Fruit fly (Drosophila melanogaster): ENCODE data around the gene Elp5.

Gene Elp5

DNA sequence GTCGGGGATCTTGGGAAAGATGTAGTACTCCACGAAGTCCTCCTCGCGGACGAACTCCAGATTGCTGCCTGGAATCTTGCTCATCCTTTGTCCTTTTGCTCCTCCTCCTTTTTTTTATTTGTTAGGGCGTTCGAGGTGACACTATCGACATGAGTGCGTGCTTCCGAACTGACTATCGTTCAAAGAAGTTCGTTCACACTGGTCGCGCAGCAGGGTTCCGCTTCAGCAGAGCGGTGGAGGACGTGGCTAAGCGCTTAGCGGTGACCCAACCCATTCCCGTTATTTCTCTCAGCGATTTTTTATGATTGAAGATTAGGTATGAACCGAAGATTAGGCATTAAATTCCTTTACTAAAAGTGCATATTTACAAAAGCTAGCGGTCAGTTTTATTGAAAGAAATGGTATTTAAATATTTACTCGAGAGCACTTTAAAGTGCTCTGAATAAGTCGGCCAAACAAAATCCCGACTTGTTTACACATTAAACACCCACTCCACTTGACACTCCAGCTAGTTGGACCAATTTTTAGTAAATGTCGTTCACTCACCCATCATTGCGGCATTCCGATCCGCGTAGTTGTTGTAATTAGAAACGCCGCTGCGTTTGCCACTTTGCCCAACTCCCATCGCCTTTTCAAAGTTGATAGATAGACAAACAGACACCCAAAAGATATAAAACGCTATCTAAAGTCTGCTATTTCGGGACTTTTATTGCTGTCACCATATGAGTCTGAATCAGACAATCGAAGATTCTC is 8.6 kb downstream of the Elp5 start, which contains the start of the genes ecd and CG13806:
Gene ecd, minus strand, starts transcription at position 166 of the 753 bp plus-strand sequence.
Gene CG13806, plus strand, starts transcription at position 703 of the 753 bp plus-strand sequence.
- no peak for TF ChIP-seq CG17801 (GFP tag; optimal IDR thresholded peaks at IDR 0.05; ENCODE audit: partially characterized antibody)

DNA sequence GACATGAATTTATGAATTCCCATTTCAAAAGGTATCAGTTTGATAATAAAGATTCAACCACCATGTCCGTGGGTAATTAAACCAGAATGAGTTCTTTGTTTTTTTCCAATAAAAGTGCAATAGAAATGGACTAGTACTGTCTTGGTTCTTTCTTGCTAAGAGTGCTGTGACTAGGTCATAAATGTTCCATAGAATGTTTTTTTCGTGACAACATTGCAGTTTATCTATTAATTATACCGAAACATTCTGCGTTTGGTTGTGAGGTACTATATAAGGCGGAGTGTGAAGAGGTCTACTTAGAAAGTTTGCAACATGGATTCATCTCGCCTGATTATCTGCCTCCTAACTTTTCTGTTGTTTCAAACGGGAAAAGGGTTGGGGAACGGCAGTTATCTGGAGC is 10.3 kb downstream of the Elp5 start, which contains the start of gene obst-I:
Gene obst-I, plus strand, starts transcription at position 301 of the 400 bp plus-strand sequence.
- TF ChIP-seq CG17801 (GFP tag; optimal IDR thresholded peaks at IDR 0.05; ENCODE audit: partially characterized antibody): no peak

DNA sequence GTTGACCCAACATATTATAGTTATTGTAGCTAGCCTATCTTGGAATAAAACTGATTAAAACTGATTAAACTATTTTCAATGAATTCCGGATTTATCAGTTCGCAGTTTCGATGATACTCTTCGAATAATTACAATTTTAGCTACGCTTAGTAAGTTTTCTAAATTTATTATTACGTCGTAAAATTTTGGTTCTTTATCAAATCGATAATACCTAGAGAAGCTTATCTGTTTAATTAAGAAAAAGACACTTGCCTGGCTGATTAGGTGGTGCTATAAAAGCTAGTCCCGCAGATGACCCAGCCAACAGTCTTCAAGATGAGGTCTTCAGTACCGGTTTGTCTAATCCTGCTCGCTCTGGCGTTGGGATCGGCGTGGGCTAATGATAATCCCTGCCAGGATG is 11.3 kb downstream of the Elp5 start, which contains the start of gene CG32302:
Gene CG32302, plus strand, starts transcription at position 301 of the 400 bp plus-strand sequence.
- TF ChIP-seq CG17801 (GFP tag; optimal IDR thresholded peaks at IDR 0.05; ENCODE audit: partially characterized antibody): no peak

DNA sequence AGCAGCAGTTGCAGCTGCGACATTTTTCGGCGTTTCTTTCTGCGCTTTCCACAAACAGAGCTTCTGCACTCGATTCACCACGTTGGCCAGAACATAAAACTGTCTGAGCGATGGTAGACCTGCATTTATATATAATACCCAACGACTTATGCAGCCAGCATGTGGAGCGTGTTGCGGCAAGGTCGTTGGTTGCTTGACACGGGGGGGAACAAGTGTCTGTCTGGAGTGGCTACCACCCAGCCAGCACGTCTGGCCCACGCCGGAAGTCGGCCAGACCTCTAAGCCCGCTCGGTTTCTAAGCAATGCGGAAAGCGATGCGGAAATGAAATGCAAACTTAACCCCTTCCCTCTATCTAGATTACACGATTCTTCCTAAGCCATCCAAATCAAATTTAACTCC is 15.4 kb downstream of the Elp5 start, which contains the start of gene yellow-g:
Gene yellow-g, minus strand, starts transcription at position 101 of the 400 bp plus-strand sequence.
- no peak for TF ChIP-seq CG17801 (GFP tag; optimal IDR thresholded peaks at IDR 0.05; ENCODE audit: partially characterized antibody)

DNA sequence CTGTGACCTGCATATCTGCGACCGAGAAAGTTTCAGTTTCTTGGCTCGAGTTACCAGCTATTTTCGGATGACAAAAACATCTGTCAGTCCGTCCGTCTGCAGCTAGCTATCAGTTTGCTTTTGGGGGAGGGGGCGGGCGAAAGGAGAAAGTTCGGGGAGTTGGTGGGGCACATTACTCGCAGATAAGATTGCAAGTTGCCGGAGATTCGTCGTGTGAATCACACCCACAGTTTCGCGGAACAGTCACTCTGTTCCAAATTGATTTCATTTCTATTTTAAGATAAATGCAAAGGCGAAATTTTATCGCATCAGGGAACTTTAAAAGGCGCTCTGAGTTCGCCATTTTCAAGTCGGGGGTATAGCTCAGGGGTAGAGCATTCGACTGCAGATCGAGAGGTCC is 16.1 kb downstream of the Elp5 start:
- no peak for TF ChIP-seq CG17801 (GFP tag; optimal IDR thresholded peaks at IDR 0.05; ENCODE audit: partially characterized antibody)

DNA sequence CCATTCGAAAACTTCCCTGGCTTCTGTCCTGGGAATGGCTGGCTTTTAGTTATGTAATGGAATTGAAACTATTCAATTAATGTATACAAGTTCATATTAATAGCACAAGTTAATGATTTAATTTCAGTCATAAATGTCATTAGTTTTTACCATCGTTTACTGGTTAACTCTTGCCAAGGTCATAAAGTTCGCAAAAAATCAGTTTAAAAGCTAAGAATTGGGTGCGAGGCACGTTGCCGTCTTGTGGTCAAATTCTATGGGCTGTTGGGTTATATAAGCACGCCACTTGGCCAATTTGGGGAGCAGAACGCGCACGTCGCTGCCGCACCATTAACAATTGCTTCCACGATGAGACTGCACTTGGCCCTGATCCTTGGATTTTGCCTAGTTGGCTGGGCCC is 19.0 kb downstream of the Elp5 start, which contains the start of gene yellow-g2:
Gene yellow-g2, plus strand, starts transcription at position 301 of the 400 bp plus-strand sequence.
- no peak for TF ChIP-seq CG17801 (GFP tag; optimal IDR thresholded peaks at IDR 0.05; ENCODE audit: partially characterized antibody)

DNA sequence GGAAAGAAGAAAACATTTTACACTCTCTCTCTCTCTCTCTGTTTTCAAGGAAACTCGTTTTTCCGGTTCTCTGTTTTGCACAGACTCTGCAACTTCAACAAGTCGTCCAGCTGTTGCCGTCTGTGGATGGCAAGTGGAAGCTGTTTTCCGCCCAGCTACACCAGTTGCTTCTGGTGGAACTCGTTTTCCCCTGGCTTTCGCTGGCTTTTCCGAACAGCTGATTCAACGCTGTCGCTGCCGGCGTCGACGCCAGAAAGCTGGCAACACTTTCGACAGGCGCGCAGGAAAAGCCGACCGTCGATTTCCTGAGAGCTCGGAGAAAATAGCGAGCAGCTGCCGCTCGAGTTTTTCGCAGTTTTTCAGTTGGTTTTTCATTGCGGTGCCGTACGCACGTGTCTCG is 25.2 kb downstream of the Elp5 start, which contains the start of gene MsR2:
Gene MsR2, plus strand, starts transcription at position 378 of the 400 bp plus-strand sequence.
- TF ChIP-seq CG17801 (GFP tag; optimal IDR thresholded peaks at IDR 0.05; ENCODE audit: partially characterized antibody): no peak
